Fruit fly (Drosophila melanogaster) whole organism, adult: ENCODE data around the gene smash.

ENCODE experiments used
- CG5204 ChIP-seq: fragments of 200-800 bp; sonication (Bioruptor generic); optimal IDR thresholded peaks from 2 replicates; lab custom pipeline; 2016; ENCODE audit warnings: missing biosample characterization, missing genetic modification characterization
- CG7101 ChIP-seq: fragments of 200-800 bp; sonication (Bioruptor generic); optimal IDR thresholded peaks from 2 replicates; lab custom pipeline; 2018; ENCODE audit warnings: missing biosample characterization, mild to moderate bottlenecking, missing genetic modification characterization, moderate library complexity
- Clk ChIP-seq: fragments of 200-800 bp; sonication (Bioruptor generic); optimal IDR thresholded peaks from 2 replicates; lab custom pipeline; 2017; ENCODE audit warnings: missing biosample characterization, missing genetic modification characterization
- cic ChIP-seq: fragments of 200-800 bp; sonication (Bioruptor generic); optimal IDR thresholded peaks from 2 replicates; lab custom pipeline; 2017; ENCODE audit warnings: missing biosample characterization, mild to moderate bottlenecking, missing genetic modification characterization, moderate library complexity
- kay ChIP-seq: fragments of 200-800 bp; sonication (Bioruptor generic); peaks from one replicate; lab custom pipeline; 2016; ENCODE audit warnings: missing biosample characterization, missing genetic modification characterization, borderline replicate concordance

DNA sequence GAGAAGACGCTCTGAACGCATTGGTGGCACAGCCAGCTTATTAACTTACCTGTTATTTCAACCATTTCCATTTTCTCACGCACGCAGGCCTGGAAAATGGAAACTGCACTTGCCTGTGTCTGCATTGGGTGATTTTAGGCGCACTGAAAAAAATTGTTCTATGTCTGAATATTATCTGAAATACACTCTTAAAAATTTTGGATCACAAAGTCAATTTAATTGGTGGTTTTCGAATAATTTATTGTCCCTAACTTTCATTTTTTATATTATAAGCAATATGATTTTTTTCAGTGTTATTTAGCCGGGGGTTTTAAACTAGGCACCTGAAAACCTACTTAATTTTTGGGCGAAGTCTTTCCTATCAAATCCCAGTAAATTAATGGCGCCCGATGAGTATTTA is 3.7 kb downstream of the smash start:
- TF ChIP-seq CG7101 (tag; lab: Kevin White, UChicago) = no peak
- no peak for TF ChIP-seq CG5204
- TF ChIP-seq cic = no peak
- TF ChIP-seq kay (GFP tag; lab: Kevin White, UChicago) = no peak
- TF ChIP-seq Clk = no peak
